Worm (Caenorhabditis elegans) whole organism, L4 larva: ENCODE data around the gene Y37E11B.5.

Experiments
- D1046.2 ChIP-seq: fragments of 200-800 bp; sonication (Bioruptor generic); IDR thresholded peaks from 2 replicates; pipeline ENCODE4 v1.3.6; 2022; ENCODE audit warnings: missing genetic modification characterization, missing compliant biosample characterization
- F49E8.2 ChIP-seq: sonication (generic microtip); optimal IDR thresholded peaks from 2 replicates; lab custom pipeline; 2016; ENCODE audit warnings: missing compliant biosample characterization, mild to moderate bottlenecking, missing genetic modification characterization, borderline replicate concordance
- ZK337.2 ChIP-seq: fragments of 200-800 bp; sonication (Bioruptor generic); IDR thresholded peaks from 2 replicates; pipeline ENCODE4 v1.3.6; 2022; ENCODE audit warnings: missing genetic modification reagents, missing genetic modification characterization, missing compliant biosample characterization
- aha-1 ChIP-seq: fragments of 150-350 bp; peaks from one replicate; lab custom pipeline; 2014; ENCODE audit warnings: missing biosample characterization, missing genetic modification characterization
- ceh-44 ChIP-seq: fragments of 200-800 bp; sonication (Bioruptor generic); IDR thresholded peaks from 2 replicates; pipeline ENCODE4 v1.3.6; 2022; ENCODE audit warnings: missing genetic modification reagents, missing genetic modification characterization, missing compliant biosample characterization
- ces-1 ChIP-seq: fragments of 150-350 bp; sonication (generic microtip); optimal IDR thresholded peaks from 4 replicates; lab custom pipeline; 2014; ENCODE audit warnings: missing biosample characterization, missing genetic modification reagents, missing genetic modification characterization
- daf-8 ChIP-seq: fragments of 200-800 bp; sonication (Bioruptor generic); IDR thresholded peaks from 2 replicates; pipeline ENCODE4 v1.3.6; 2022; ENCODE audit warnings: missing genetic modification characterization, missing compliant biosample characterization
- dmd-6 ChIP-seq: fragments of 200-800 bp; sonication (Bioruptor generic); IDR thresholded peaks from 2 replicates; pipeline ENCODE4 v1.3.6; 2022; ENCODE audit warnings: missing genetic modification reagents, missing genetic modification characterization, missing compliant biosample characterization
- dmd-8 ChIP-seq: fragments of 200-800 bp; sonication (Bioruptor generic); IDR thresholded peaks from 2 replicates; pipeline ENCODE4 v1.3.6; 2022; ENCODE audit warnings: missing genetic modification characterization, missing compliant biosample characterization
- dmd-9 ChIP-seq: fragments of 200-800 bp; sonication (Bioruptor generic); IDR thresholded peaks from 2 replicates; pipeline ENCODE4 v1.3.6; 2022; ENCODE audit warnings: missing genetic modification reagents, missing genetic modification characterization, missing compliant biosample characterization
- duxl-1 ChIP-seq: sonication (generic microtip); optimal IDR thresholded peaks from 2 replicates; lab custom pipeline; 2016; ENCODE audit warnings: mild to moderate bottlenecking, missing genetic modification characterization, moderate library complexity, missing compliant biosample characterization; ENCODE audit not compliant: poor library complexity
- egl-27 ChIP-seq: sonication (generic microtip); optimal IDR thresholded peaks from 3 replicates; lab custom pipeline; 2017; ENCODE audit warnings: missing biosample characterization, missing genetic modification reagents, missing genetic modification characterization
- fos-1 ChIP-seq: fragments of 150-350 bp; optimal IDR thresholded peaks from 2 replicates; lab custom pipeline; 2014; ENCODE audit warnings: missing biosample characterization, missing genetic modification characterization
- hif-1 ChIP-seq, 2 experiments: sonication (generic microtip); optimal IDR thresholded peaks; 2 replicates each; lab custom pipeline; 2016 to 2017; ENCODE audit warnings: missing compliant biosample characterization in 2 of 2, missing genetic modification characterization in 2 of 2, missing genetic modification reagents in 2 of 2, missing genotype in 2 of 2, mild to moderate bottlenecking in 1 of 2
- hlh-11 ChIP-seq: fragments of 200-800 bp; sonication (Bioruptor generic); optimal IDR thresholded peaks from 2 replicates; lab custom pipeline; 2018; ENCODE audit warnings: mild to moderate bottlenecking, missing genetic modification characterization, missing compliant biosample characterization
- jun-1 ChIP-seq: fragments of 150-350 bp; optimal IDR thresholded peaks from 2 replicates; lab custom pipeline; 2014; ENCODE audit warnings: missing biosample characterization, missing genetic modification reagents, missing genetic modification characterization
- lin-13 ChIP-seq: fragments of 150-350 bp; optimal IDR thresholded peaks from 2 replicates; lab custom pipeline; 2014; ENCODE audit warnings: missing biosample characterization, missing genetic modification reagents, missing genetic modification characterization
- lin-38 ChIP-seq: fragments of 200-800 bp; sonication (Bioruptor generic); IDR thresholded peaks from 2 replicates; pipeline ENCODE4 v1.3.6; 2022; ENCODE audit warnings: missing genetic modification reagents, missing genetic modification characterization, missing compliant biosample characterization
- nhr-10 ChIP-seq: fragments of 150-350 bp; optimal IDR thresholded peaks from 2 replicates; lab custom pipeline; 2014; ENCODE audit warnings: missing biosample characterization, missing genetic modification characterization
- nhr-11 ChIP-seq: fragments of 150-350 bp; optimal IDR thresholded peaks from 2 replicates; lab custom pipeline; 2014; ENCODE audit warnings: missing biosample characterization, missing genetic modification characterization
- nhr-28 ChIP-seq: fragments of 150-350 bp; optimal IDR thresholded peaks from 2 replicates; lab custom pipeline; 2014; ENCODE audit warnings: missing biosample characterization, missing genetic modification characterization
- nhr-48 ChIP-seq: sonication (generic microtip); optimal IDR thresholded peaks from 2 replicates; lab custom pipeline; 2016; ENCODE audit warnings: mild to moderate bottlenecking, missing genetic modification characterization, missing compliant biosample characterization
- php-3 ChIP-seq: fragments of 200-800 bp; sonication (Bioruptor generic); IDR thresholded peaks from 2 replicates; pipeline ENCODE4 v1.3.6; 2022; ENCODE audit warnings: missing genetic modification reagents, missing genetic modification characterization, missing compliant biosample characterization
- pqm-1 ChIP-seq: sonication (generic microtip); optimal IDR thresholded peaks from 2 replicates; lab custom pipeline; 2017; ENCODE audit warnings: missing biosample characterization, missing genetic modification characterization
- sdz-12 ChIP-seq: fragments of 200-800 bp; sonication (Bioruptor generic); optimal IDR thresholded peaks from 2 replicates; lab custom pipeline; 2018; ENCODE audit warnings: mild to moderate bottlenecking, missing genetic modification characterization, missing compliant biosample characterization
- set-16 ChIP-seq: fragments of 200-800 bp; sonication (Bioruptor generic); IDR thresholded peaks from 2 replicates; pipeline ENCODE4 v1.3.6; 2022; ENCODE audit warnings: missing genetic modification reagents, missing genetic modification characterization, missing compliant biosample characterization
- tra-1 ChIP-seq: fragments of 200-800 bp; sonication (Bioruptor generic); IDR thresholded peaks from 2 replicates; pipeline ENCODE4 v1.3.6; 2022; ENCODE audit warnings: missing genetic modification reagents, missing genetic modification characterization, missing compliant biosample characterization
- unc-39 ChIP-seq: sonication (generic microtip); optimal IDR thresholded peaks from 2 replicates; lab custom pipeline; 2017; ENCODE audit warnings: missing biosample characterization, missing genetic modification characterization
- unc-62 ChIP-seq, 3 experiments: fragments of 150-350 bp in 1 of 3; sonication (generic microtip); optimal IDR thresholded peaks in 2 of 3; peaks in 1 of 3; 1 replicate in 1 of 3; 2 replicates in 2 of 3; lab custom pipeline; 2014 to 2017; ENCODE audit warnings: missing biosample characterization in 3 of 3, missing genetic modification characterization in 3 of 3, missing genetic modification reagents in 3 of 3, missing genotype in 1 of 3
- zfp-2 ChIP-seq: sonication (generic microtip); optimal IDR thresholded peaks from 2 replicates; lab custom pipeline; 2016; ENCODE audit warnings: mild to moderate bottlenecking, missing genetic modification characterization, missing compliant biosample characterization
- zfp-3 ChIP-seq: fragments of 200-800 bp; sonication (Bioruptor generic); conservative IDR thresholded peaks from 2 replicates; pipeline ENCODE4 v1.3.6; 2022; ENCODE audit warnings: missing genetic modification reagents, missing genetic modification characterization, missing compliant biosample characterization
- zip-11 ChIP-seq: fragments of 200-800 bp; sonication (Bioruptor generic); IDR thresholded peaks from 2 replicates; pipeline ENCODE4 v1.3.6; 2022; ENCODE audit warnings: missing genetic modification characterization, missing compliant biosample characterization

Y37E11B.5 gene

ce11 chrIV:3593513-3593912 is 4.8 kb downstream of the Y37E11B.5 start, which contains the start of gene taf-2:
taf-2 (minus strand) TSS chrIV:3593613.
- TF ChIP-seq set-16 (GFP tag; lab: Robert Waterston, UW): no peak
- peak; percentile 12 for TF ChIP-seq aha-1

- TF ChIP-seq php-3 (GFP tag; lab: Robert Waterston, UW) (0 out of 2 replicates have a peak, but pooled peaks have one; percentile 22), hlh-11 (tag; lab: Kevin White, UChicago) (no peak), nhr-11 (tag; lab: Kevin White, UChicago) (no peak), set-16 (GFP tag; lab: Robert Waterston, UW) (peak; percentile 57), dmd-6 (GFP tag; lab: Robert Waterston, UW) (no peak)
Observed at ce11 chrIV:3590821-3591220, 7.5 kb downstream of the Y37E11B.5 start.

ce11 chrIV:3582806-3583205 is 15.5 kb downstream of the Y37E11B.5 start, which contains the start of gene blos-7:
blos-7 (minus strand) TSS chrIV:3582906.
- TF ChIP-seq tra-1 (0 out of 2 replicates have a peak, but pooled peaks have one; percentile 26), set-16 (GFP tag; lab: Robert Waterston, UW) (0 out of 2 replicates have a peak, but pooled peaks have one; percentile 14)

ce11 chrIV:3579477-3579975 is 18.8 kb downstream of the Y37E11B.5 start, which contains the start of gene Y37E11B.1:
Y37E11B.1 (plus strand) TSS chrIV:3579621.
- TF ChIP-seq nhr-11 (tag; lab: Kevin White, UChicago) (no peak), duxl-1 (no peak), nhr-10 (tag; lab: Kevin White, UChicago) (no peak), unc-39 (no peak), pqm-1 (tag; lab: Kevin White, UChicago) (no peak), sdz-12 (GFP tag; lab: Kevin White, UChicago) (no peak), ces-1 (GFP tag; lab: Kevin White, UChicago) (no peak), nhr-48 (tag; lab: Kevin White, UChicago) (no peak), ZK337.2 (GFP tag; lab: Robert Waterston, UW) (no peak), zfp-3 (no peak), lin-38 (no peak; the same call in none of the 2 replicates), zfp-2 (tag; lab: Kevin White, UChicago) (no peak), lin-13 (GFP tag; lab: Kevin White, UChicago) (no peak), tra-1 (no peak), dmd-8 (GFP tag; lab: Robert Waterston, UW) (no peak), fos-1 (no peak)

ce11 chrIV:3578667-3579066 is 19.7 kb downstream of the Y37E11B.5 start:
- peak in 1 of 2 experiments; percentile 72 for TF ChIP-seq unc-62 (GFP tag; optimal IDR thresholded peaks at IDR 0.05 in 1 of 2; lab: Kevin White, UChicago)
- no peak for TF ChIP-seq unc-62 (tag; optimal IDR thresholded peaks at IDR 0.05; lab: Kevin White, UChicago)
- no peak for TF ChIP-seq nhr-11 (tag; lab: Kevin White, UChicago)

ce11 chrIV:3578155-3578554 is 20.2 kb downstream of the Y37E11B.5 start, which contains the start of gene Y37E11B.2:
Y37E11B.2 (plus strand) TSS chrIV:3578455.
- TF ChIP-seq daf-8 (GFP tag; lab: Robert Waterston, UW) (no peak), D1046.2 (GFP tag; lab: Robert Waterston, UW) (no peak), dmd-9 (GFP tag; lab: Robert Waterston, UW) (no peak), jun-1 (tag; lab: Kevin White, UChicago) (no peak), hif-1 (tag; optimal IDR thresholded peaks at IDR 0.05; lab: Kevin White, UChicago) (no peak), lin-13 (GFP tag; lab: Kevin White, UChicago) (no peak), aha-1 (no peak), F49E8.2 (tag; lab: Kevin White, UChicago) (no peak), dmd-8 (GFP tag; lab: Robert Waterston, UW) (no peak), dmd-6 (GFP tag; lab: Robert Waterston, UW) (no peak), nhr-28 (tag; lab: Kevin White, UChicago) (no peak), ceh-44 (GFP tag; lab: Robert Waterston, UW) (no peak), unc-62 (GFP tag; optimal IDR thresholded peaks at IDR 0.05 in 1 of 2; lab: Kevin White, UChicago) (no peak), unc-62 (tag; optimal IDR thresholded peaks at IDR 0.05; lab: Kevin White, UChicago) (no peak), egl-27 (tag; lab: Kevin White, UChicago) (no peak), tra-1 (no peak), zip-11 (GFP tag; lab: Robert Waterston, UW) (no peak)
- TF ChIP-seq, all 104 proteins: peak for 0
